Worm (Caenorhabditis elegans) whole organism, late embryonic: Measurements from ENCODE around the gene tbc-13.

ENCODE experiments used
- ceh-2 ChIP-seq: sonication (generic microtip); optimal IDR thresholded peaks from 2 replicates; lab custom pipeline; 2016; ENCODE audit warnings: missing genotype, missing genetic modification characterization, missing compliant biosample characterization
- ceh-6 ChIP-seq: fragments of 200-800 bp; sonication (Bioruptor generic); optimal IDR thresholded peaks from 2 replicates; lab custom pipeline; 2018; ENCODE audit warnings: mild to moderate bottlenecking, missing genetic modification characterization, missing compliant biosample characterization
- dmd-4 ChIP-seq: sonication (generic microtip); optimal IDR thresholded peaks from 2 replicates; lab custom pipeline; 2016; ENCODE audit warnings: borderline replicate concordance, missing genetic modification characterization, missing compliant biosample characterization
- fkh-6 ChIP-seq: sonication (generic microtip); optimal IDR thresholded peaks from 2 replicates; lab custom pipeline; 2016; ENCODE audit warnings: missing genetic modification characterization, missing compliant biosample characterization
- hlh-30 ChIP-seq: sonication (generic microtip); optimal IDR thresholded peaks from 2 replicates; lab custom pipeline; 2017; ENCODE audit warnings: antibody characterized with exemption, missing genetic modification characterization, missing compliant biosample characterization; ENCODE audit not compliant: insufficient read depth
- odd-2 ChIP-seq: sonication (generic microtip); optimal IDR thresholded peaks from 2 replicates; lab custom pipeline; 2017; ENCODE audit warnings: antibody characterized with exemption, mild to moderate bottlenecking, missing genetic modification characterization, missing compliant biosample characterization
- tbx-7 ChIP-seq: sonication (generic microtip); optimal IDR thresholded peaks from 2 replicates; lab custom pipeline; 2016; ENCODE audit warnings: missing genotype, missing genetic modification characterization, missing compliant biosample characterization

- no peak for TF ChIP-seq ceh-6
- no peak for TF ChIP-seq ceh-2 (tag; lab: Kevin White, UChicago)
- no peak for TF ChIP-seq odd-2 (tag; lab: Kevin White, UChicago)
- TF ChIP-seq dmd-4 (tag; lab: Kevin White, UChicago) = no peak
- TF ChIP-seq fkh-6 (tag; lab: Kevin White, UChicago) = no peak
- no peak for TF ChIP-seq tbx-7
- TF ChIP-seq hlh-30 (tag; lab: Kevin White, UChicago) = no peak
Observed at ce11 chrX:12492467-12492866, 7.6 kb downstream of the tbc-13 start, which contains the start of gene lips-1.
